Fruit fly (Drosophila melanogaster): ENCODE measurements around the gene Art6.

DNA sequence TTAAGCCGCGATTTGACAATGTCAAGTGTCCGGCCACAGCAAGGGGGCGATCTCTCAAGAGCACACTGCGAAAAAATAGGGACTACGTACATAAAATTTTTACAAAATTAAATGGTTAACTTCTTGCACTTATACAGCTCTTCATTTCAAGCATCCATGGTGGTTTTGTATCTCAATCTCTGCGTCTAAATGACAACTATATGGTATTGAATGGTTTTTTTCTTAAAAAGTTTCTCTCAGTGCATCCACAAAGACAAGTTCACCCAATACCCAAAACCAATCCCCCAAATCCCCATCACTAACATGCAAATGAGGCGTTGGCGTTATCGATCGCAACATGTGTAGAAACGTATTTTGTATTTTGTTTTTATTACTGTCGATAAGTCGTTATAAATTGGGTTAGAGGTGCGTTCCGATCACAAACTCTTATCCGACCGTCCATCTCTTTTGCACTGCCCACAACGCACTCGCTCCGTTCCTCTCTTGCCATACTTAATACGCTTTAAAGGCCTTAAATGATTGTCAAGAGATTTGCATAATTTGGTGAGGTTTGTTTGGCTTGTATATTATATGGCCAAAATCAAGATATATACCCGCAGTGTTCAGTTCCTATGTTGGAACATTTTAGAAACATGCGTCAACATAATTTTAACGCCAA, 30.7 kb downstream of the Art6 start:
- peak; percentile 23 for TF ChIP-seq Jarid2 (GFP tag; optimal IDR thresholded peaks at IDR 0.05)
- TF ChIP-seq CG8089 (GFP tag; optimal IDR thresholded peaks at IDR 0.05): peak; percentile 35
- no peak for TF ChIP-seq hth (optimal IDR thresholded peaks at IDR 0.05)
- peak; percentile 81 for TF ChIP-seq CG17359 (tag; optimal IDR thresholded peaks at IDR 0.05)
- peak; percentile 66 for TF ChIP-seq caup (GFP tag; optimal IDR thresholded peaks at IDR 0.05; ENCODE audit: severe bottlenecking)
- TF ChIP-seq tin (GFP tag; optimal IDR thresholded peaks at IDR 0.05): peak; percentile 80
- peak; percentile 67 for TF ChIP-seq CG10267 (tag; optimal IDR thresholded peaks at IDR 0.05)
- TF ChIP-seq pan (optimal IDR thresholded peaks at IDR 0.05): no peak
- peak in 1 of 2 experiments; percentile 88 for TF ChIP-seq pan (GFP tag; optimal IDR thresholded peaks at IDR 0.05 in 1 of 2, IDR thresholded peaks at IDR 0.05 in 1 of 2)
- TF ChIP-seq Taf1 (GFP tag; IDR thresholded peaks at IDR 0.05): peak; percentile 55
- 0 out of 3 replicates have a peak, but pooled peaks have one; percentile 13 for TF ChIP-seq C15 (GFP tag; IDR thresholded peaks at IDR 0.05)
- TF ChIP-seq CG1792 (GFP tag; optimal IDR thresholded peaks at IDR 0.05): peak; percentile 65
- no peak for TF ChIP-seq Scr (GFP tag; IDR thresholded peaks at IDR 0.05; ENCODE audit: partially characterized antibody)
- no peak for TF ChIP-seq CG33557 (GFP tag; optimal IDR thresholded peaks at IDR 0.05)
- peak; percentile 55 for TF ChIP-seq CG2202 (tag; optimal IDR thresholded peaks at IDR 0.05)
